In genomic region chrIII:7832473-7832872, ce11 we compare ENCODE assay signal across 2 worm cellular contexts.
TF ChIP-seq lines count a peak whose summit lies in the region.

No protein-coding gene starts in this region.

TF ChIP-seq in whole organism, L1 larva, 84 proteins besides CTCF, POLR2A, EP300 and RAD21:
- TF ChIP-seq nhr-237 (tag; optimal IDR thresholded peaks at IDR 0.05; lab: Kevin White, UChicago) (no peak), tlp-1 (tag; optimal IDR thresholded peaks at IDR 0.05; lab: Kevin White, UChicago) (no peak), dsc-1 (tag; optimal IDR thresholded peaks at IDR 0.05; lab: Kevin White, UChicago) (peak; percentile 96), aha-1 (tag; optimal IDR thresholded peaks at IDR 0.05; lab: Kevin White, UChicago) (no peak), sox-4 (tag; optimal IDR thresholded peaks at IDR 0.05; lab: Kevin White, UChicago) (peak; percentile 38), elt-2 (tag; optimal IDR thresholded peaks at IDR 0.05; lab: Kevin White, UChicago) (no peak), nhr-28 (tag; optimal IDR thresholded peaks at IDR 0.05; lab: Kevin White, UChicago) (no peak), fkh-8 (tag; optimal IDR thresholded peaks at IDR 0.05; lab: Kevin White, UChicago) (peak; percentile 3), ceh-8 (GFP tag; optimal IDR thresholded peaks at IDR 0.05; lab: Kevin White, UChicago) (no peak), pax-3 (tag; optimal IDR thresholded peaks at IDR 0.05; lab: Kevin White, UChicago) (peak; percentile 65)

TF ChIP-seq in whole organism, young adult, 124 proteins besides CTCF, POLR2A, EP300 and RAD21:
- TF ChIP-seq him-1 (tag; optimal IDR thresholded peaks at IDR 0.05; lab: Kevin White, UChicago) (peak; percentile 22), F10E7.11 (tag; optimal IDR thresholded peaks at IDR 0.05; lab: Kevin White, UChicago) (no peak)
